Fruit fly (Drosophila melanogaster) whole organism, embryonic: ENCODE data around the gene Der-2.

Experiments
- Bdp1 ChIP-seq: fragments of 200-800 bp; sonication (Bioruptor generic); optimal IDR thresholded peaks from 3 replicates; lab custom pipeline; 2016; ENCODE audit warnings: missing biosample characterization, missing genetic modification characterization
- Bgb ChIP-seq: fragments of 200-800 bp; sonication (Bioruptor generic); IDR thresholded peaks from 2 replicates; pipeline ENCODE4 v1.3.6; 2022; ENCODE audit warnings: missing biosample characterization, missing genetic modification characterization; ENCODE audit not compliant: partially characterized antibody
- CG10147 ChIP-seq: fragments of 200-800 bp; sonication (Bioruptor generic); optimal IDR thresholded peaks from 2 replicates; lab custom pipeline; 2019; ENCODE audit warnings: missing biosample characterization, mild to moderate bottlenecking, missing genetic modification characterization, moderate library complexity
- CG12219 ChIP-seq: fragments of 200-800 bp; sonication (Bioruptor generic); optimal IDR thresholded peaks from 3 replicates; lab custom pipeline; 2018; ENCODE audit warnings: missing biosample characterization, mild to moderate bottlenecking, missing genetic modification characterization
- CG13624 ChIP-seq: fragments of 200-800 bp; sonication (Bioruptor generic); optimal IDR thresholded peaks from 2 replicates; lab custom pipeline; 2016; ENCODE audit warnings: missing biosample characterization, missing genetic modification characterization
- CG13894 ChIP-seq: fragments of 200-800 bp; sonication (Bioruptor generic); optimal IDR thresholded peaks from 3 replicates; lab custom pipeline; 2018; ENCODE audit warnings: missing biosample characterization, mild to moderate bottlenecking, missing genetic modification characterization, moderate library complexity
- CG15073 ChIP-seq: fragments of 200-800 bp; sonication (Bioruptor generic); optimal IDR thresholded peaks from 2 replicates; lab custom pipeline; 2016; ENCODE audit warnings: missing biosample characterization, missing genetic modification characterization
- CG1647 ChIP-seq: fragments of 200-800 bp; sonication (Bioruptor generic); optimal IDR thresholded peaks from 3 replicates; lab custom pipeline; 2016; ENCODE audit warnings: missing biosample characterization, missing genetic modification characterization
- CG17361 ChIP-seq: fragments of 200-800 bp; sonication (Bioruptor generic); IDR thresholded peaks from 3 replicates; pipeline ENCODE4 v1.3.6; 2022; ENCODE audit warnings: missing biosample characterization, missing genetic modification characterization
- CG17612 ChIP-seq: fragments of 200-800 bp; sonication (Bioruptor generic); IDR thresholded peaks from 2 replicates; pipeline ENCODE4 v1.3.6; 2022; ENCODE audit warnings: missing biosample characterization, missing genetic modification characterization
- CG2678 ChIP-seq: fragments of 200-800 bp; sonication (Bioruptor generic); optimal IDR thresholded peaks from 3 replicates; lab custom pipeline; 2019; ENCODE audit warnings: missing biosample characterization, mild to moderate bottlenecking, missing genetic modification characterization, moderate library complexity
- CG2889 ChIP-seq: fragments of 200-800 bp; sonication (Bioruptor generic); IDR thresholded peaks from 3 replicates; pipeline ENCODE4 v1.3.6; 2022; ENCODE audit warnings: missing biosample characterization, missing genetic modification characterization
- CG3281 ChIP-seq: fragments of 200-800 bp; sonication (Bioruptor generic); optimal IDR thresholded peaks from 3 replicates; lab custom pipeline; 2017; ENCODE audit warnings: missing biosample characterization, mild to moderate bottlenecking, missing genetic modification characterization
- CG43689 ChIP-seq: fragments of 200-800 bp; sonication (Bioruptor generic); IDR thresholded peaks from 2 replicates; pipeline ENCODE4 v1.3.6; 2022; ENCODE audit warnings: missing biosample characterization, missing genetic modification characterization
- CG6254 ChIP-seq: fragments of 200-800 bp; sonication (Bioruptor generic); optimal IDR thresholded peaks from 3 replicates; lab custom pipeline; 2017; ENCODE audit warnings: mild to moderate bottlenecking, missing biosample characterization, missing genetic modification reagents, missing genetic modification characterization
- CG6813 ChIP-seq: fragments of 200-800 bp; sonication (Bioruptor generic); optimal IDR thresholded peaks from 2 replicates; lab custom pipeline; 2017; ENCODE audit warnings: missing biosample characterization, missing genetic modification characterization, mild to moderate bottlenecking, moderate library complexity, missing genetic modification reagents
- CG8281 ChIP-seq: fragments of 200-800 bp; sonication (Bioruptor generic); optimal IDR thresholded peaks from 2 replicates; lab custom pipeline; 2018; ENCODE audit warnings: missing biosample characterization, mild to moderate bottlenecking, missing genetic modification characterization, moderate library complexity
- CG8290 ChIP-seq, 3 experiments: fragments of 200-800 bp; sonication (Bioruptor generic); optimal IDR thresholded peaks; 2 replicates each; lab custom pipeline; 2016 to 2019; ENCODE audit warnings: missing biosample characterization in 3 of 3, missing genetic modification characterization in 3 of 3, mild to moderate bottlenecking in 2 of 3, moderate library complexity in 1 of 3
- Chrac-16 ChIP-seq: fragments of 200-800 bp; sonication (Bioruptor generic); optimal IDR thresholded peaks from 3 replicates; lab custom pipeline; 2016; ENCODE audit warnings: missing biosample characterization, missing genetic modification characterization
- Dfd ChIP-seq, 2 experiments: fragments of >200 bp; optimal IDR thresholded peaks; 2 replicates each; lab custom pipeline; 2017; ENCODE audit warnings: missing biosample characterization in 2 of 2, missing genetic modification characterization in 2 of 2
- Doc3 ChIP-seq: fragments of 200-800 bp; sonication (Bioruptor generic); IDR thresholded peaks from 3 replicates; pipeline ENCODE4 v1.3.6; 2022; ENCODE audit warnings: missing biosample characterization, missing genetic modification characterization; ENCODE audit not compliant: partially characterized antibody
- Elba2 ChIP-seq: fragments of 200-800 bp; sonication (Bioruptor generic); optimal IDR thresholded peaks from 3 replicates; lab custom pipeline; 2016; ENCODE audit warnings: missing biosample characterization, missing genetic modification characterization
- Fer1 ChIP-seq: fragments of 200-800 bp; sonication (Bioruptor generic); optimal IDR thresholded peaks from 2 replicates; lab custom pipeline; 2017; ENCODE audit warnings: missing biosample characterization, mild to moderate bottlenecking, missing genetic modification characterization
- MESR4 ChIP-seq: fragments of 200-800 bp; sonication (Bioruptor generic); optimal IDR thresholded peaks from 2 replicates; lab custom pipeline; 2018; ENCODE audit warnings: missing biosample characterization, mild to moderate bottlenecking, missing genetic modification characterization, moderate library complexity
- Med ChIP-seq: fragments of 200-800 bp; sonication (Bioruptor generic); peaks from one replicate; lab custom pipeline; 2016; ENCODE audit warnings: missing biosample characterization, missing genetic modification characterization, mild to moderate bottlenecking, inconsistent platforms, moderate library complexity
- NFAT ChIP-seq: fragments of 200-800 bp; sonication (Bioruptor generic); IDR thresholded peaks from 2 replicates; pipeline ENCODE4 v1.3.6; 2022; ENCODE audit warnings: missing biosample characterization, missing genetic modification characterization
- Trl ChIP-seq, 3 experiments: fragments of >200 bp in 2 of 3; fragments of 200-800 bp in 1 of 3; sonication (Bioruptor generic) in 1 of 3; optimal IDR thresholded peaks; 2 replicates in 1 of 3; 3 replicates in 2 of 3; lab custom pipeline; 2016 to 2017; ENCODE audit warnings: missing biosample characterization in 1 of 3, missing genetic modification characterization in 1 of 3
- Usf ChIP-seq: fragments of 200-800 bp; sonication (Bioruptor generic); optimal IDR thresholded peaks from 2 replicates; lab custom pipeline; 2017; ENCODE audit warnings: missing genotype, missing biosample characterization, missing genetic modification characterization
- Xbp1 ChIP-seq: fragments of 200-800 bp; sonication (Bioruptor generic); optimal IDR thresholded peaks from 3 replicates; lab custom pipeline; 2016; ENCODE audit warnings: missing biosample characterization, mild to moderate bottlenecking, missing genetic modification characterization
- ase ChIP-seq: fragments of 200-800 bp; sonication (Bioruptor generic); IDR thresholded peaks from 3 replicates; pipeline ENCODE4 v1.3.6; 2022; ENCODE audit warnings: missing biosample characterization, missing genetic modification characterization
- bsh ChIP-seq, 2 experiments: fragments of 200-800 bp; sonication (Bioruptor generic); optimal IDR thresholded peaks; 2 replicates each; lab custom pipeline; 2017 to 2018; ENCODE audit warnings: mild to moderate bottlenecking in 2 of 2, missing biosample characterization in 2 of 2, missing genetic modification characterization in 2 of 2, moderate library complexity in 1 of 2
- ci ChIP-seq: fragments of 200-800 bp; sonication (Bioruptor generic); IDR thresholded peaks from 3 replicates; pipeline ENCODE4 v1.3.6; 2022; ENCODE audit warnings: missing biosample characterization, missing genetic modification characterization
- eve ChIP-seq, 2 experiments: fragments of >200 bp; optimal IDR thresholded peaks; 2 replicates each; lab custom pipeline; 2017; ENCODE audit warnings: missing biosample characterization in 2 of 2, missing genetic modification characterization in 2 of 2
- ewg ChIP-seq: fragments of 200-800 bp; sonication (Bioruptor generic); optimal IDR thresholded peaks from 3 replicates; lab custom pipeline; 2017; ENCODE audit warnings: mild to moderate bottlenecking, missing biosample characterization, missing genetic modification reagents, missing genetic modification characterization
- fru ChIP-seq: fragments of >200 bp; optimal IDR thresholded peaks from 2 replicates; lab custom pipeline; 2017
- gcm ChIP-seq: fragments of 200-800 bp; sonication (Bioruptor generic); optimal IDR thresholded peaks from 2 replicates; lab custom pipeline; 2019; ENCODE audit warnings: missing biosample characterization, mild to moderate bottlenecking, missing genetic modification characterization, moderate library complexity
- hkb ChIP-seq, 2 experiments: fragments of 200-800 bp in 1 of 2; fragments of >200 bp in 1 of 2; sonication (Bioruptor generic) in 1 of 2; IDR thresholded peaks in 1 of 2; optimal IDR thresholded peaks in 1 of 2; 2 replicates each; pipeline versions ENCODE4 v1.3.6 to Lab custom; 2017 to 2022; ENCODE audit warnings: missing biosample characterization in 1 of 2, missing genetic modification characterization in 1 of 2
- ken ChIP-seq: fragments of 200-800 bp; sonication (Bioruptor generic); IDR thresholded peaks from 3 replicates; pipeline ENCODE4 v1.3.6; 2022; ENCODE audit warnings: missing biosample characterization, missing genetic modification characterization
- mirr ChIP-seq: fragments of 200-800 bp; sonication (Bioruptor generic); optimal IDR thresholded peaks from 3 replicates; lab custom pipeline; 2018; ENCODE audit warnings: missing biosample characterization, mild to moderate bottlenecking, missing genetic modification characterization
- nau ChIP-seq: fragments of 200-800 bp; sonication (Bioruptor generic); optimal IDR thresholded peaks from 3 replicates; lab custom pipeline; 2017; ENCODE audit warnings: missing biosample characterization, mild to moderate bottlenecking, missing genetic modification characterization, missing genetic modification reagents
- pan ChIP-seq, 4 experiments: fragments of >200 bp in 3 of 4; fragments of 200-800 bp in 1 of 4; sonication (Bioruptor generic) in 1 of 4; optimal IDR thresholded peaks in 3 of 4; IDR thresholded peaks in 1 of 4; 2 replicates each; pipeline versions ENCODE4 v1.3.6 to Lab custom; 2017 to 2022; ENCODE audit warnings: missing biosample characterization in 2 of 4, missing genetic modification characterization in 2 of 4, mixed read lengths in 1 of 4
- sc ChIP-seq, 3 experiments: fragments of >200 bp in 2 of 3; fragments of 200-800 bp in 1 of 3; sonication (Bioruptor generic) in 1 of 3; optimal IDR thresholded peaks; 2 replicates in 2 of 3; 3 replicates in 1 of 3; lab custom pipeline; 2017; ENCODE audit warnings: mild to moderate bottlenecking in 1 of 3, missing biosample characterization in 1 of 3, missing genetic modification characterization in 1 of 3, missing genetic modification reagents in 1 of 3
- sens ChIP-seq: fragments of 200-800 bp; sonication (Bioruptor generic); peaks from one replicate; lab custom pipeline; 2016; ENCODE audit warnings: missing biosample characterization, missing genetic modification characterization
- slbo ChIP-seq: fragments of 200-800 bp; sonication (Bioruptor generic); IDR thresholded peaks from 2 replicates; pipeline ENCODE4 v1.3.6; 2022; ENCODE audit warnings: missing biosample characterization, missing genetic modification characterization

The Der-2 gene

dm6 chr3R:16507706-16508105 is 23.7 kb upstream of the Der-2 start:
- TF ChIP-seq mirr (no peak), CG15073 (GFP tag; lab: Kevin White, UChicago) (no peak), CG13624 (GFP tag; lab: Kevin White, UChicago) (no peak), CG6813 (GFP tag; lab: Kevin White, UChicago) (no peak), MESR4 (GFP tag; lab: Kevin White, UChicago) (no peak), CG17361 (GFP tag; lab: Robert Waterston, UW) (no peak), sc (optimal IDR thresholded peaks at IDR 0.05; lab: Kevin White, UChicago) (no peak), sc (GFP tag; optimal IDR thresholded peaks at IDR 0.05; lab: Kevin White, UChicago) (no peak), slbo (GFP tag; lab: Robert Waterston, UW) (no peak)
- TF ChIP-seq, all 482 proteins: peak for 0

- TF ChIP-seq CG8281 (tag; lab: Kevin White, UChicago) (peak; percentile 98), CG2889 (GFP tag; lab: Robert Waterston, UW) (no peak), pan (optimal IDR thresholded peaks at IDR 0.05; lab: Kevin White, UChicago) (no peak), pan (GFP tag; optimal IDR thresholded peaks at IDR 0.05 in 1 of 2, IDR thresholded peaks at IDR 0.05 in 1 of 2) (peak in 1 of 2 experiments; percentile 17), Elba2 (GFP tag; lab: Kevin White, UChicago) (no peak), Usf (GFP tag; lab: Kevin White, UChicago) (no peak)
Measured at dm6 chr3R:16504541-16504940, 20.5 kb upstream of the Der-2 start.

- no peak for TF ChIP-seq hkb (optimal IDR thresholded peaks at IDR 0.05; lab: Kevin White, UChicago)
- TF ChIP-seq hkb (GFP tag; IDR thresholded peaks at IDR 0.05; lab: Robert Waterston, UW) = 0 out of 2 replicates have a peak, but pooled peaks have one; percentile 10
- TF ChIP-seq ase (GFP tag; lab: Robert Waterston, UW) = no peak
- TF ChIP-seq fru (lab: Kevin White, UChicago) = no peak
- TF ChIP-seq Dfd (GFP tag; optimal IDR thresholded peaks at IDR 0.05; lab: Kevin White, UChicago) = no peak
- no peak for TF ChIP-seq nau (GFP tag; lab: Kevin White, UChicago)
- peak; percentile 75 for TF ChIP-seq Med (GFP tag; lab: Kevin White, UChicago)
- 0 out of 3 replicates have a peak, but pooled peaks have one; percentile 6 for TF ChIP-seq ci (GFP tag; lab: Robert Waterston, UW)
- peak; percentile 80 for TF ChIP-seq sens (GFP tag; lab: Kevin White, UChicago)
- no peak for TF ChIP-seq CG2678 (tag; lab: Kevin White, UChicago)
- no peak for TF ChIP-seq CG1647 (GFP tag; lab: Kevin White, UChicago)
- no peak for TF ChIP-seq bsh (GFP tag; optimal IDR thresholded peaks at IDR 0.05; lab: Kevin White, UChicago)
- TF ChIP-seq eve (GFP tag; optimal IDR thresholded peaks at IDR 0.05; lab: Kevin White, UChicago) = peak in 1 of 2 experiments; percentile 11
- peak; percentile 38 for TF ChIP-seq gcm (GFP tag; lab: Kevin White, UChicago)
- no peak for TF ChIP-seq Bdp1 (GFP tag; lab: Kevin White, UChicago)
- TF ChIP-seq CG8290 (GFP tag; optimal IDR thresholded peaks at IDR 0.05; lab: Kevin White, UChicago) = no peak
- peak in 1 of 2 experiments; percentile 40 for TF ChIP-seq CG8290 (tag; optimal IDR thresholded peaks at IDR 0.05; lab: Kevin White, UChicago)
- no peak for TF ChIP-seq CG10147 (GFP tag; lab: Kevin White, UChicago)
- TF ChIP-seq CG3281 = no peak
- no peak for TF ChIP-seq Chrac-16 (GFP tag; lab: Kevin White, UChicago)
- TF ChIP-seq Trl (optimal IDR thresholded peaks at IDR 0.05; lab: Kevin White, UChicago) = peak; percentile 27 to 48
- TF ChIP-seq Trl (GFP tag; optimal IDR thresholded peaks at IDR 0.05; lab: Kevin White, UChicago) = no peak
- TF ChIP-seq Bgb (GFP tag; lab: Robert Waterston, UW) = peak; percentile 45; the same call in 1 of the 2 replicates
- no peak for TF ChIP-seq ewg
- TF ChIP-seq Doc3 (GFP tag; lab: Robert Waterston, UW) = no peak
- no peak for TF ChIP-seq CG12219 (GFP tag; lab: Kevin White, UChicago)
- no peak for TF ChIP-seq Xbp1
- peak; percentile 6 for TF ChIP-seq Fer1 (GFP tag; lab: Kevin White, UChicago)
- TF ChIP-seq ken = no peak
- no peak for TF ChIP-seq CG17612 (GFP tag; lab: Robert Waterston, UW)
- TF ChIP-seq NFAT (GFP tag; lab: Robert Waterston, UW) = no peak
- no peak for TF ChIP-seq CG6254 (GFP tag; lab: Kevin White, UChicago)
- TF ChIP-seq CG43689 (GFP tag; lab: Robert Waterston, UW) = no peak
- TF ChIP-seq CG13894 (tag; lab: Kevin White, UChicago) = peak; percentile 7
Measured at dm6 chr3R:16502595-16503305, 18.7 kb upstream of the Der-2 start, which contains the start of gene CG42342. TSS of gene CG42342 (plus strand) at chr3R:16502770.
